Worm (Caenorhabditis elegans) whole organism, L1 larva: ENCODE measurements around the gene C01G6.2.

Experiments used
- C04F5.9 ChIP-seq: sonication (generic microtip); optimal IDR thresholded peaks from 2 replicates; lab custom pipeline; 2016; ENCODE audit warnings: missing genetic modification characterization, missing compliant biosample characterization
- C16A3.4 ChIP-seq: fragments of 150-350 bp; optimal IDR thresholded peaks from 2 replicates; lab custom pipeline; 2014; ENCODE audit warnings: missing biosample characterization, missing genetic modification characterization
- C34B4.2 ChIP-seq: sonication (generic microtip); optimal IDR thresholded peaks from 2 replicates; lab custom pipeline; 2017; ENCODE audit warnings: mild to moderate bottlenecking, missing genetic modification characterization, missing compliant biosample characterization
- F16B12.6 ChIP-seq: fragments of 150-350 bp; optimal IDR thresholded peaks from 2 replicates; lab custom pipeline; 2014; ENCODE audit warnings: missing biosample characterization, missing genetic modification characterization
- Y116A8C.19 ChIP-seq: sonication (generic microtip); optimal IDR thresholded peaks from 2 replicates; lab custom pipeline; 2016; ENCODE audit warnings: missing compliant biosample characterization, missing genetic modification characterization, borderline replicate concordance
- alr-1 ChIP-seq: fragments of 200-800 bp; sonication (Bioruptor generic); optimal IDR thresholded peaks from 2 replicates; lab custom pipeline; 2018; ENCODE audit warnings: borderline replicate concordance, mild to moderate bottlenecking, missing genetic modification characterization, missing compliant biosample characterization
- aly-2 ChIP-seq: fragments of 150-350 bp; optimal IDR thresholded peaks from 2 replicates; lab custom pipeline; 2014; ENCODE audit warnings: missing biosample characterization, missing genetic modification characterization
- ceh-88 ChIP-seq: fragments of 200-800 bp; sonication (Bioruptor generic); IDR thresholded peaks from 2 replicates; pipeline ENCODE4 v1.3.6; 2022; ENCODE audit warnings: missing genetic modification characterization, missing compliant biosample characterization
- ceh-90 ChIP-seq: sonication (generic microtip); optimal IDR thresholded peaks from 2 replicates; lab custom pipeline; 2016; ENCODE audit warnings: missing genetic modification characterization, missing compliant biosample characterization
- dpl-1 ChIP-seq, 3 experiments: fragments of 150-350 bp in 2 of 3; sonication (generic microtip) in 1 of 3; optimal IDR thresholded peaks; 2 replicates each; lab custom pipeline; 2014 to 2017; ENCODE audit warnings: missing biosample characterization in 3 of 3, missing genetic modification characterization in 3 of 3, missing genetic modification reagents in 3 of 3
- efl-1 ChIP-seq, 4 experiments: fragments of 150-350 bp; optimal IDR thresholded peaks in 3 of 4; peaks in 1 of 4; 1 replicate in 1 of 4; 2 replicates in 3 of 4; lab custom pipeline; 2014; ENCODE audit warnings: missing biosample characterization in 2 of 4, missing genetic modification characterization in 2 of 4, missing genetic modification reagents in 2 of 4
- efl-3 ChIP-seq: fragments of 200-800 bp; sonication (Bioruptor generic); optimal IDR thresholded peaks from 2 replicates; lab custom pipeline; 2018; ENCODE audit warnings: mild to moderate bottlenecking, missing genetic modification characterization, missing compliant biosample characterization
- elt-2 ChIP-seq: sonication (generic microtip); optimal IDR thresholded peaks from 2 replicates; lab custom pipeline; 2016; ENCODE audit warnings: missing genetic modification characterization, mild to moderate bottlenecking, inconsistent platforms, missing compliant biosample characterization, missing genetic modification reagents
- ets-5 ChIP-seq: fragments of 200-800 bp; sonication (Bioruptor generic); IDR thresholded peaks from 2 replicates; pipeline ENCODE4 v1.3.6; 2022; ENCODE audit warnings: missing genetic modification characterization, missing compliant biosample characterization
- fkh-10 ChIP-seq: sonication (generic microtip); optimal IDR thresholded peaks from 2 replicates; lab custom pipeline; 2017; ENCODE audit warnings: missing biosample characterization, missing genetic modification reagents, missing genetic modification characterization
- fkh-4 ChIP-seq: sonication (generic microtip); optimal IDR thresholded peaks from 2 replicates; lab custom pipeline; 2016; ENCODE audit warnings: missing compliant biosample characterization, missing genetic modification characterization, borderline replicate concordance
- fos-1 ChIP-seq: fragments of 150-350 bp; optimal IDR thresholded peaks from 2 replicates; lab custom pipeline; 2014; ENCODE audit warnings: missing biosample characterization, missing genetic modification characterization
- irx-1 ChIP-seq: sonication (generic microtip); optimal IDR thresholded peaks from 2 replicates; lab custom pipeline; 2016; ENCODE audit warnings: missing genetic modification characterization, missing compliant biosample characterization
- lin-14 ChIP-seq: fragments of 200-800 bp; sonication (Bioruptor generic); optimal IDR thresholded peaks from 2 replicates; lab custom pipeline; 2018; ENCODE audit warnings: mild to moderate bottlenecking, missing genetic modification characterization, moderate library complexity, missing compliant biosample characterization
- lin-35 ChIP-seq, 2 experiments: fragments of 150-350 bp; optimal IDR thresholded peaks; 2 replicates each; lab custom pipeline; 2014; ENCODE audit warnings: missing biosample characterization in 2 of 2, missing genetic modification characterization in 2 of 2, missing genetic modification reagents in 2 of 2
- lir-3 ChIP-seq: sonication (generic microtip); optimal IDR thresholded peaks from 2 replicates; lab custom pipeline; 2016; ENCODE audit warnings: mild to moderate bottlenecking, missing genetic modification characterization, moderate library complexity, missing compliant biosample characterization; ENCODE audit not compliant: poor library complexity
- mab-9 ChIP-seq: fragments of 200-800 bp; sonication (Bioruptor generic); IDR thresholded peaks from 2 replicates; pipeline ENCODE4 v1.3.6; 2022; ENCODE audit warnings: missing genetic modification reagents, missing genetic modification characterization, missing compliant biosample characterization
- mdl-1 ChIP-seq, 2 experiments: fragments of 150-350 bp; optimal IDR thresholded peaks; 2 replicates each; lab custom pipeline; 2014 to 2017; ENCODE audit warnings: missing biosample characterization in 2 of 2, missing genetic modification characterization in 2 of 2, inconsistent platforms in 1 of 2
- mef-2 ChIP-seq: fragments of 150-350 bp; optimal IDR thresholded peaks from 2 replicates; lab custom pipeline; 2014; ENCODE audit warnings: missing biosample characterization, missing genetic modification characterization
- mep-1 ChIP-seq: fragments of 150-350 bp; optimal IDR thresholded peaks from 2 replicates; lab custom pipeline; 2014; ENCODE audit warnings: missing biosample characterization, missing genetic modification characterization
- nhr-11 ChIP-seq: fragments of 150-350 bp; optimal IDR thresholded peaks from 2 replicates; lab custom pipeline; 2014; ENCODE audit warnings: missing biosample characterization, missing genetic modification characterization
- nhr-20 ChIP-seq: sonication (generic microtip); optimal IDR thresholded peaks from 2 replicates; lab custom pipeline; 2016; ENCODE audit warnings: mild to moderate bottlenecking, missing genetic modification characterization, missing compliant biosample characterization
- nhr-28 ChIP-seq: fragments of 150-350 bp; optimal IDR thresholded peaks from 2 replicates; lab custom pipeline; 2014; ENCODE audit warnings: missing biosample characterization, missing genetic modification characterization
- nhr-84 ChIP-seq: sonication (generic microtip); optimal IDR thresholded peaks from 2 replicates; lab custom pipeline; 2017; ENCODE audit warnings: missing biosample characterization, missing genetic modification characterization
- pqm-1 ChIP-seq: sonication (generic microtip); optimal IDR thresholded peaks from 3 replicates; lab custom pipeline; 2017; ENCODE audit warnings: missing biosample characterization, missing genetic modification characterization
- rnt-1 ChIP-seq: sonication (generic microtip); optimal IDR thresholded peaks from 2 replicates; lab custom pipeline; 2016; ENCODE audit warnings: mild to moderate bottlenecking, missing genetic modification characterization, moderate library complexity, missing compliant biosample characterization
- skn-1 ChIP-seq: fragments of 150-350 bp; optimal IDR thresholded peaks from 2 replicates; lab custom pipeline; 2014; ENCODE audit warnings: missing biosample characterization, missing genetic modification characterization
- sup-37 ChIP-seq: fragments of 200-800 bp; sonication (Bioruptor generic); optimal IDR thresholded peaks from 2 replicates; lab custom pipeline; 2018; ENCODE audit warnings: mild to moderate bottlenecking, missing genetic modification characterization, missing compliant biosample characterization
- tlp-1 ChIP-seq: fragments of 150-350 bp; optimal IDR thresholded peaks from 2 replicates; lab custom pipeline; 2014; ENCODE audit warnings: missing biosample characterization, missing genetic modification characterization
- unc-30 ChIP-seq: sonication (generic microtip); optimal IDR thresholded peaks from 2 replicates; lab custom pipeline; 2017; ENCODE audit warnings: missing biosample characterization, missing genetic modification characterization
- unc-98 ChIP-seq: fragments of 200-800 bp; sonication (Bioruptor generic); IDR thresholded peaks from 2 replicates; pipeline ENCODE4 v1.3.6; 2022; ENCODE audit warnings: missing genetic modification characterization, missing compliant biosample characterization
- xbp-1 ChIP-seq: sonication (generic microtip); optimal IDR thresholded peaks from 2 replicates; lab custom pipeline; 2016; ENCODE audit warnings: missing genetic modification characterization, missing compliant biosample characterization
- zag-1 ChIP-seq: fragments of 150-350 bp; optimal IDR thresholded peaks from 2 replicates; lab custom pipeline; 2014; ENCODE audit warnings: missing biosample characterization, missing genetic modification characterization
- zip-4 ChIP-seq: fragments of 200-800 bp; sonication (Bioruptor generic); optimal IDR thresholded peaks from 2 replicates; lab custom pipeline; 2018; ENCODE audit warnings: mild to moderate bottlenecking, missing genetic modification characterization, moderate library complexity, missing compliant biosample characterization
- ztf-11 ChIP-seq, 2 experiments: sonication (generic microtip); optimal IDR thresholded peaks; 2 replicates each; lab custom pipeline; 2016 to 2017; ENCODE audit warnings: missing genetic modification characterization in 2 of 2, missing biosample characterization in 1 of 2, missing compliant biosample characterization in 1 of 2

C01G6.2 gene

DNA sequence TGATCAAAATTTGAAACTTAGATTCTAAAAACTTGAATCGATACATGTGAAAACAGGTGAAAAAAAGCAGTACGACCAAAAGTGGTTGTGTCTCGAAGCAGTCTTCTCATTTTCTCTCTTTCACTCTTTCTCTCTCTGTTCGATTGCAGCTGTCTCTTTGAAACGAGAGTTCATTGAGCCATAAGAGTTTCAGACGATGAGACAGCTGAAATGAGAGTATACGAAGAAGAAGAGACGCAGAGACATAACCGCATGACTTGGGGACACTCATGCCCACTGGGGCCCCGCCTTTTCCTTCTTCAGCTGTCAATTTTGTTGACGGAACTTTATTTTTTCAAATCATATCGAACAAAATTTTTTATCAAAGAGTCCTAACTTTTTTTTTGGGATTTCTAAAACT is 7.1 kb downstream of the C01G6.2 start (continued):
- TF ChIP-seq lin-14 (GFP tag; lab: Kevin White, UChicago) (peak; percentile 97), zip-4 (GFP tag; lab: Kevin White, UChicago) (no peak), pqm-1 (tag; lab: Kevin White, UChicago) (no peak), efl-1 (optimal IDR thresholded peaks at IDR 0.05; lab: Kevin White, UChicago) (peak; percentile 83 to 91), efl-1 (GFP tag; optimal IDR thresholded peaks at IDR 0.05 in 1 of 2; lab: Kevin White, UChicago) (peak; percentile 63 to 96), unc-98 (GFP tag; lab: Robert Waterston, UW) (no peak), fkh-10 (GFP tag; lab: Kevin White, UChicago) (peak; percentile 2), mab-9 (peak; percentile 56; the same call in 1 of the 2 replicates), zag-1 (tag; lab: Kevin White, UChicago) (no peak), efl-3 (GFP tag; lab: Kevin White, UChicago) (no peak), mdl-1 (tag; optimal IDR thresholded peaks at IDR 0.05; lab: Kevin White, UChicago) (peak; percentile 14 to 92), ceh-90 (tag; lab: Kevin White, UChicago) (no peak), mep-1 (tag; lab: Kevin White, UChicago) (peak; percentile 86), ets-5 (GFP tag; lab: Robert Waterston, UW) (no peak), nhr-20 (tag; lab: Kevin White, UChicago) (peak; percentile 91), Y116A8C.19 (tag; lab: Kevin White, UChicago) (no peak), fkh-4 (tag; lab: Kevin White, UChicago) (peak; percentile 45), elt-2 (tag; lab: Kevin White, UChicago) (peak; percentile 53), unc-30 (tag; lab: Kevin White, UChicago) (no peak), rnt-1 (peak; percentile 92), ztf-11 (tag; optimal IDR thresholded peaks at IDR 0.05; lab: Kevin White, UChicago) (no peak), dpl-1 (GFP tag; optimal IDR thresholded peaks at IDR 0.05; lab: Kevin White, UChicago) (peak; percentile 47 to 70 (median 69)), ceh-88 (peak; percentile 16; the same call in 1 of the 2 replicates), mef-2 (tag; lab: Kevin White, UChicago) (peak; percentile 66), nhr-11 (tag; lab: Kevin White, UChicago) (peak; percentile 86), lin-35 (GFP tag; optimal IDR thresholded peaks at IDR 0.05; lab: Kevin White, UChicago) (peak; percentile 68 to 84), skn-1 (tag; lab: Kevin White, UChicago) (peak; percentile 67), tlp-1 (tag; lab: Kevin White, UChicago) (no peak), nhr-84 (tag; lab: Kevin White, UChicago) (no peak), C16A3.4 (tag; lab: Kevin White, UChicago) (peak; percentile 71), nhr-28 (tag; lab: Kevin White, UChicago) (no peak), F16B12.6 (tag; lab: Kevin White, UChicago) (peak; percentile 51), xbp-1 (tag; lab: Kevin White, UChicago) (peak; percentile 80), alr-1 (no peak), C34B4.2 (tag; lab: Kevin White, UChicago) (no peak)

DNA sequence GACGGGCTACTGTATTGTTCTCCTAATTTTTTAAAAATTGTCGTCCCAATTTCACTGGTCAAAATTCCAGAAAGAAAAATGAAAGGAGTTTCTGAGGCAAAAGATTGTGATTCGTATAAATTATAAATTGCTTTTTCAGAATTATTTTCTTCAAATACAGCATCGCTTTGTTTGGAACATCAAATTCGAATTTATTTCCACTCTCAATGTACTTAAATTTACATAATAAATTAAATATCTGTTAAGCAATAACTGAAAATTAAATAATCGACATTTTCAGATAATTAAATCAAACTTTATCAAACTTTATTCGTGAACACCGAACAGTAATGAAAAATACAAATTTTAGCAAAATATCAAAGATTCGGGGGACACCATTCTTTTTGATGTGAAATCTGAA is 7.9 kb downstream of the C01G6.2 start:
- TF ChIP-seq tlp-1 (tag; lab: Kevin White, UChicago) = no peak
- TF ChIP-seq lin-35 (GFP tag; optimal IDR thresholded peaks at IDR 0.05; lab: Kevin White, UChicago) = no peak
- no peak for TF ChIP-seq fos-1 (tag; lab: Kevin White, UChicago)
- TF ChIP-seq aly-2 (tag; lab: Kevin White, UChicago) = peak; percentile 31
- no peak for TF ChIP-seq efl-1 (optimal IDR thresholded peaks at IDR 0.05; lab: Kevin White, UChicago)
- TF ChIP-seq efl-1 (GFP tag; optimal IDR thresholded peaks at IDR 0.05 in 1 of 2; lab: Kevin White, UChicago) = no peak
- TF ChIP-seq lir-3 (tag; lab: Kevin White, UChicago) = no peak
- no peak for TF ChIP-seq nhr-84 (tag; lab: Kevin White, UChicago)
- no peak for TF ChIP-seq C04F5.9 (tag; lab: Kevin White, UChicago)
- peak; percentile 2 for TF ChIP-seq mep-1 (tag; lab: Kevin White, UChicago)
- TF ChIP-seq mef-2 (tag; lab: Kevin White, UChicago) = no peak
- no peak for TF ChIP-seq irx-1 (tag; lab: Kevin White, UChicago)
- no peak for TF ChIP-seq mdl-1 (tag; optimal IDR thresholded peaks at IDR 0.05; lab: Kevin White, UChicago)
- TF ChIP-seq sup-37 = no peak
- TF ChIP-seq, all 84 proteins: peak for 2
